Worm (Caenorhabditis elegans) whole organism, early embryonic: ENCODE measurements around the gene fbxb-2.

Experiments used
- B0310.2 ChIP-seq: sonication (generic microtip); optimal IDR thresholded peaks from 2 replicates; lab custom pipeline; 2016; ENCODE audit warnings: mild to moderate bottlenecking, missing genetic modification characterization, missing compliant biosample characterization
- F13C5.2 ChIP-seq: sonication (generic microtip); optimal IDR thresholded peaks from 2 replicates; lab custom pipeline; 2017; ENCODE audit warnings: mild to moderate bottlenecking, missing genetic modification characterization, inconsistent platforms, missing compliant biosample characterization
- aly-1 ChIP-seq: sonication (generic microtip); optimal IDR thresholded peaks from 2 replicates; lab custom pipeline; 2016; ENCODE audit warnings: missing genetic modification characterization, missing compliant biosample characterization
- ama-1 ChIP-seq: fragments of 150-350 bp; optimal IDR thresholded peaks from 2 replicates; lab custom pipeline; 2014
- ceh-13 ChIP-seq: fragments of 200-800 bp; sonication (Bioruptor generic); optimal IDR thresholded peaks from 2 replicates; lab custom pipeline; 2018; ENCODE audit warnings: mild to moderate bottlenecking, missing genetic modification characterization, missing compliant biosample characterization
- ceh-36 ChIP-seq: sonication (generic microtip); optimal IDR thresholded peaks from 2 replicates; lab custom pipeline; 2016; ENCODE audit warnings: missing genetic modification characterization, inconsistent platforms, missing compliant biosample characterization
- ets-7 ChIP-seq: sonication (generic microtip); optimal IDR thresholded peaks from 2 replicates; lab custom pipeline; 2016; ENCODE audit warnings: missing genotype, missing genetic modification characterization, missing compliant biosample characterization
- flt-1 ChIP-seq: fragments of 200-800 bp; sonication (Bioruptor generic); IDR thresholded peaks from 2 replicates; pipeline ENCODE4 v1.3.6; 2022; ENCODE audit warnings: missing genetic modification characterization, missing compliant biosample characterization
- hmbx-1 ChIP-seq: sonication (generic microtip); optimal IDR thresholded peaks from 2 replicates; lab custom pipeline; 2016; ENCODE audit warnings: mild to moderate bottlenecking, missing genetic modification characterization, missing compliant biosample characterization
- hmg-4 ChIP-seq: fragments of 200-800 bp; sonication (Bioruptor generic); optimal IDR thresholded peaks from 2 replicates; lab custom pipeline; 2018; ENCODE audit warnings: mild to moderate bottlenecking, missing genetic modification characterization, missing compliant biosample characterization
- hnd-1 ChIP-seq: sonication (generic microtip); optimal IDR thresholded peaks from 2 replicates; lab custom pipeline; 2016; ENCODE audit warnings: missing genetic modification characterization, missing compliant biosample characterization
- pes-1 ChIP-seq: fragments of 200-800 bp; sonication (Bioruptor generic); IDR thresholded peaks from 2 replicates; pipeline ENCODE4 v1.3.6; 2022; ENCODE audit warnings: missing genetic modification reagents, missing genetic modification characterization, missing compliant biosample characterization
- scrt-1 ChIP-seq: fragments of 200-800 bp; sonication (Bioruptor generic); IDR thresholded peaks from 2 replicates; pipeline ENCODE4 v1.3.6; 2022; ENCODE audit warnings: missing genetic modification characterization, missing compliant biosample characterization
- sea-1 ChIP-seq: fragments of 200-800 bp; sonication (Bioruptor generic); conservative IDR thresholded peaks from 2 replicates; pipeline ENCODE4 v1.3.6; 2022; ENCODE audit warnings: missing genetic modification characterization, missing compliant biosample characterization
- tbx-11 ChIP-seq: fragments of 200-800 bp; sonication (Bioruptor generic); IDR thresholded peaks from 2 replicates; pipeline ENCODE4 v1.3.6; 2022; ENCODE audit warnings: missing genetic modification characterization, missing compliant biosample characterization
- tbx-37 ChIP-seq: fragments of 200-800 bp; sonication (Bioruptor generic); conservative IDR thresholded peaks from 2 replicates; pipeline ENCODE4 v1.3.6; 2022; ENCODE audit warnings: missing genetic modification reagents, missing genetic modification characterization, missing compliant biosample characterization
- tra-4 ChIP-seq: sonication (generic microtip); optimal IDR thresholded peaks from 2 replicates; lab custom pipeline; 2017; ENCODE audit warnings: missing genetic modification characterization, missing compliant biosample characterization

The fbxb-2 gene

DNA sequence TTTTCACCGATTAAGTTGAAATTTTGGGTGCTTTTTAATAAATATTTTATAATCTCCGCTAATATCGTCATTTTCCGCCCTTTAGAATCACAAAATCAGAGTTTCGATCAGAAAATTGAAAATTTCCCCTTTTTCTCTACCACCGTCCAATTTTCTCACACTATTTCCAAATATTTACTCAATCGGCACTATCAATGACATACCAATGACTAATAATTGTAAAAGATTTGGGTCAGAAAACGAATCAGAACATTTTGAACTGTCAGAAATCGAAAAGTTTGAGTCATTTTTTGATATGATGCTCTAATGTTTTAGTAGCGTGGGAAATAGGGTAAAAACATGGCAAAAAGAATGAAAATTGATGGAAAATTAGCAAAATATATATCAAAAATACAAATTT is 20.0 kb downstream of the fbxb-2 start, which contains the start of gene srr-2:
Gene srr-2 (minus strand): TSS at position 73 of the 400 bp plus-strand sequence.
- TF ChIP-seq hmg-4 (no peak), ama-1 (lab: Kevin White, UChicago) (no peak), tbx-11 (GFP tag; lab: Robert Waterston, UW) (no peak), F13C5.2 (no peak), sea-1 (no peak), ceh-13 (GFP tag; lab: Kevin White, UChicago) (no peak), aly-1 (tag; lab: Kevin White, UChicago) (no peak), ets-7 (tag; lab: Kevin White, UChicago) (no peak), hmbx-1 (tag; lab: Kevin White, UChicago) (no peak)

DNA sequence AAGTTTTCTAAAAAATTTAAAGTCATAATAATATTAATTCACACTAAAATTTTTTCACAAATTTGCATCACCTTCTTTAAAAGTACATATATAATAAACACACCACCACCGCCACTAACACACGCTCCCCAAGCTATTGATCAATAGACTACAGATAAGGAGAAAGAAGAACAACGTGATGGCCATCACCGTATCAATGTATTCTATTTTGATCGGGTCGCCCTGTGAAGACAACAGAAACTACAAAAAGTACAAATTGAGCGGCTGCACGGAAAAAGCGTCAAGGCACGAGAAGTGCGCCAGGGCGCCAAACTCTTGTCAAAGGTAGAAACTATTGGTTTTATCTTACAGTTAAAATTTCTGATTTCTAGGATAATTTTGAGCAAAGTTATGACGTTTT is 24.8 kb downstream of the fbxb-2 start:
- TF ChIP-seq hmbx-1 (tag; lab: Kevin White, UChicago) (no peak), B0310.2 (tag; lab: Kevin White, UChicago) (no peak), ceh-36 (tag; lab: Kevin White, UChicago) (no peak), pes-1 (GFP tag; lab: Robert Waterston, UW) (no peak), ets-7 (tag; lab: Kevin White, UChicago) (no peak), tra-4 (tag; lab: Kevin White, UChicago) (no peak), hmg-4 (no peak), ama-1 (lab: Kevin White, UChicago) (no peak), tbx-37 (GFP tag; lab: Robert Waterston, UW) (no peak), ceh-13 (GFP tag; lab: Kevin White, UChicago) (no peak), F13C5.2 (no peak), hnd-1 (tag; lab: Kevin White, UChicago) (no peak), scrt-1 (GFP tag; lab: Robert Waterston, UW) (no peak), tbx-11 (GFP tag; lab: Robert Waterston, UW) (no peak), aly-1 (tag; lab: Kevin White, UChicago) (no peak)

DNA sequence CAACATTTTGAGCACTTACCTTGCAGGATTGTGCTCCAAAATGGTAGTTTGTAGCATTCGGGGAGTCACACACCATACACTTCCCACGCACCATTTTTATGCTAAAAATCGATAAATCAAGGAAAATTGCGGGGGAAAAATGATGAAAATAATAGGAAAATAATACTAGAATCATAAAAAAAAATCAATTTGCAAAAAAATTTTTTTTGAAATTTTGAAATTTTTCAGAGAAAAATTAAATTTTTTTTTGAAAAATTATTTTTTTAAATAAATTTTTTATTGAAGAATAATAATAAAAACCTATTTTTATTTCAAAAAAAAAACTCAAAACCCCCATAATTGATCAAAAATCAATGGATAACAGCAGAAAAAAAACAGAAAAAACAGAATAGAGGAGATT is 25.3 kb downstream of the fbxb-2 start, which contains the start of gene nhr-79:
Gene nhr-79 (minus strand): TSS at position 101 of the 400 bp plus-strand sequence.
- TF ChIP-seq hmg-4 (no peak), ceh-13 (GFP tag; lab: Kevin White, UChicago) (no peak), B0310.2 (tag; lab: Kevin White, UChicago) (no peak), tbx-11 (GFP tag; lab: Robert Waterston, UW) (no peak), hnd-1 (tag; lab: Kevin White, UChicago) (no peak), flt-1 (GFP tag; lab: Robert Waterston, UW) (no peak), pes-1 (GFP tag; lab: Robert Waterston, UW) (no peak), F13C5.2 (no peak), ets-7 (tag; lab: Kevin White, UChicago) (no peak), aly-1 (tag; lab: Kevin White, UChicago) (no peak), sea-1 (no peak)

DNA sequence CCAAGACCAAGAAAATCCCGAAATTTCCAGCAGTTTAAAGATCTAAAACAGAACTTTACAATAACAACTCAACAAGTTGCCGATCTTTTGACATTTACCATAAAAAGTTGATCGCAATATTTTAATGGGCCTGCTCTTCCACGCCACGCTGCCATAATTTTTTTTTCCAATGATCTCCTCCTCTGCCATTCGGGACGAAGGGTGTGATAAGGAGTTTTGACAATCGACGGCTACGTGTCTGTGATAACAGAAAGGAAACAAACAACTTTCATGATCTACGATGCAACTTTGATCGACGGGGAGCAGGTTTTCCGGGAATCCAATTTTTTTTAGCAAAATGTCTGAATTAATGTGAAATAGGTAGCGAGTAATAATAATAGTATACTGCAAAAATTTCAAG is 30.2 kb downstream of the fbxb-2 start:
- TF ChIP-seq ceh-36 (tag; lab: Kevin White, UChicago) (no peak), ceh-13 (GFP tag; lab: Kevin White, UChicago) (no peak), pes-1 (GFP tag; lab: Robert Waterston, UW) (no peak), tra-4 (tag; lab: Kevin White, UChicago) (no peak), ama-1 (lab: Kevin White, UChicago) (no peak), B0310.2 (tag; lab: Kevin White, UChicago) (no peak), sea-1 (no peak), hnd-1 (tag; lab: Kevin White, UChicago) (no peak), tbx-11 (GFP tag; lab: Robert Waterston, UW) (no peak), aly-1 (tag; lab: Kevin White, UChicago) (no peak), hmbx-1 (tag; lab: Kevin White, UChicago) (no peak), flt-1 (GFP tag; lab: Robert Waterston, UW) (no peak), ets-7 (tag; lab: Kevin White, UChicago) (no peak), scrt-1 (GFP tag; lab: Robert Waterston, UW) (no peak), hmg-4 (no peak), tbx-37 (GFP tag; lab: Robert Waterston, UW) (no peak), F13C5.2 (no peak)

DNA sequence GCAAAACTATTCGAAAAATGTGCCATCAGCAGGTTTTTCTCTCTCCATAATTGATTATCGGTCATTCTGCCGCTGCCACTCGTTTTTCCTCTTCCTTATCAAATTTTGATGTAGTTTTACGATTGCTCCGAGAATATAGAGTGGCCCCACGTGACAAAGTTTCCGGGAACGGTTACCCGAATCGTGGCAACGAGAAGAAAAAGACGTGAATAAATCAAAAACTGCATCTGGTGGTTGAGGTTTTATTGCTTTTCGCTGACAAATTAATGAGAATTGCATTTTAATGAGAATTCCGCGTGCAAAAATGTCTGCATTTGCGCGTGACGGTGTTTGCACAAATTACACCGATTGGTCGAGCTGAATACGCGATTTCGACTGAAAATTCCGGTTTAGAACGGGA is 31.7 kb downstream of the fbxb-2 start:
- TF ChIP-seq hnd-1 (tag; lab: Kevin White, UChicago) = no peak
- TF ChIP-seq aly-1 (tag; lab: Kevin White, UChicago) = no peak
- TF ChIP-seq tra-4 (tag; lab: Kevin White, UChicago) = no peak
- no peak for TF ChIP-seq ama-1 (lab: Kevin White, UChicago)
- TF ChIP-seq ets-7 (tag; lab: Kevin White, UChicago) = no peak
- TF ChIP-seq tbx-37 (GFP tag; lab: Robert Waterston, UW) = no peak

DNA sequence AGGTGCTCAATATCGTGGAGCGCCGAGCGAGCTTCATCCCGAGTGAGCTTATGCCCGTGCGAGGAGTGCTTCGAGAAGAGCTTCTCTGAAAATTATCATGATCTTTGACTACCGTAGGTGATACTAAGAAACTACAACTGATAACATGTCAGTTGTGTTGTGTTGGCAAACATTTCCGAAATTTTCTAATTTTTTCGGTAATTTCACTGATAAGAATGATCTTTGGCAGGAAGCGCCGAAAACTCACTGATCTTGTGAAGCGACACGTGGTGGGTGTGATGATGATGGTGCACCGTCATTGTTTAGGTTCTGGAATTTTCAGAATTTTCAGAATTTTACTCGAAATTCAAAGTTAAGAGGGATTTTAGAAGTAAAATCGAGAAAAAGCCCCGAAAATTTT is 33.8 kb downstream of the fbxb-2 start, which contains the start of gene Y39B6A.1:
Gene Y39B6A.1 (minus strand): TSS at position 309 of the 400 bp plus-strand sequence.
- TF ChIP-seq sea-1 (no peak), scrt-1 (GFP tag; lab: Robert Waterston, UW) (no peak), ets-7 (tag; lab: Kevin White, UChicago) (no peak), hmg-4 (no peak), aly-1 (tag; lab: Kevin White, UChicago) (no peak)

DNA sequence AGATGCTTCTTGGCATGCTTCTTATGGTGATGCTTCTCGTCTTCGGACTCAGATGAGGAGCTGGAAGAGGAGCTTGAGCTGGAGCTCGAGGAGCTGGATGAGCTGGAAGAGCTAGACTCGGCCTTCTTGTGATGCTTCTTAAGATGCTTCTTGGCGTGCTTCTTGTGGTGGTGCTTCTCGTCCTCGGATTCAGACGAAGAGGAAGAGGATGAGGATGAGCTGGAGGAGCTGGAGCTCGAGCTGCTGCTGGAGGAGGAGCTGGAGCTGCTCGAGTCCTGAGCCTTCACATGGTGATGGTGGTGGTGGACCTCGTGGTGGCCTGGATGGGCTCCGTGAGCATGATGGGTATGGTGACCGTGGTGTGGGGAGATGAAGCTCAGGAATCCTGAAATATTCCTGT is 34.3 kb downstream of the fbxb-2 start:
- TF ChIP-seq hnd-1 (tag; lab: Kevin White, UChicago) = no peak
- TF ChIP-seq flt-1 (GFP tag; lab: Robert Waterston, UW) = no peak
- TF ChIP-seq ama-1 (lab: Kevin White, UChicago) = no peak
- TF ChIP-seq ets-7 (tag; lab: Kevin White, UChicago) = no peak
- TF ChIP-seq ceh-36 (tag; lab: Kevin White, UChicago) = no peak
- no peak for TF ChIP-seq ceh-13 (GFP tag; lab: Kevin White, UChicago)
- TF ChIP-seq F13C5.2 = no peak
- TF ChIP-seq pes-1 (GFP tag; lab: Robert Waterston, UW) = no peak
- no peak for TF ChIP-seq sea-1
- TF ChIP-seq B0310.2 (tag; lab: Kevin White, UChicago) = no peak
- no peak for TF ChIP-seq scrt-1 (GFP tag; lab: Robert Waterston, UW)
- TF ChIP-seq hmbx-1 (tag; lab: Kevin White, UChicago) = no peak
- no peak for TF ChIP-seq tra-4 (tag; lab: Kevin White, UChicago)
- no peak for TF ChIP-seq aly-1 (tag; lab: Kevin White, UChicago)
- no peak for TF ChIP-seq hmg-4
